Worm (Caenorhabditis elegans) whole organism, early embryonic: Measurements from ENCODE around the gene acr-12.

Experiments used
- B0310.2 ChIP-seq: sonication (generic microtip); optimal IDR thresholded peaks from 2 replicates; lab custom pipeline; 2016; ENCODE audit warnings: mild to moderate bottlenecking, missing genetic modification characterization, missing compliant biosample characterization
- F13C5.2 ChIP-seq: sonication (generic microtip); optimal IDR thresholded peaks from 2 replicates; lab custom pipeline; 2017; ENCODE audit warnings: mild to moderate bottlenecking, missing genetic modification characterization, inconsistent platforms, missing compliant biosample characterization
- aly-1 ChIP-seq: sonication (generic microtip); optimal IDR thresholded peaks from 2 replicates; lab custom pipeline; 2016; ENCODE audit warnings: missing genetic modification characterization, missing compliant biosample characterization
- ama-1 ChIP-seq: fragments of 150-350 bp; optimal IDR thresholded peaks from 2 replicates; lab custom pipeline; 2014
- ceh-13 ChIP-seq: fragments of 200-800 bp; sonication (Bioruptor generic); optimal IDR thresholded peaks from 2 replicates; lab custom pipeline; 2018; ENCODE audit warnings: mild to moderate bottlenecking, missing genetic modification characterization, missing compliant biosample characterization
- ceh-36 ChIP-seq: sonication (generic microtip); optimal IDR thresholded peaks from 2 replicates; lab custom pipeline; 2016; ENCODE audit warnings: missing genetic modification characterization, inconsistent platforms, missing compliant biosample characterization
- ets-7 ChIP-seq: sonication (generic microtip); optimal IDR thresholded peaks from 2 replicates; lab custom pipeline; 2016; ENCODE audit warnings: missing genotype, missing genetic modification characterization, missing compliant biosample characterization
- flt-1 ChIP-seq: fragments of 200-800 bp; sonication (Bioruptor generic); IDR thresholded peaks from 2 replicates; pipeline ENCODE4 v1.3.6; 2022; ENCODE audit warnings: missing genetic modification characterization, missing compliant biosample characterization
- hmbx-1 ChIP-seq: sonication (generic microtip); optimal IDR thresholded peaks from 2 replicates; lab custom pipeline; 2016; ENCODE audit warnings: mild to moderate bottlenecking, missing genetic modification characterization, missing compliant biosample characterization
- hmg-4 ChIP-seq: fragments of 200-800 bp; sonication (Bioruptor generic); optimal IDR thresholded peaks from 2 replicates; lab custom pipeline; 2018; ENCODE audit warnings: mild to moderate bottlenecking, missing genetic modification characterization, missing compliant biosample characterization
- hnd-1 ChIP-seq: sonication (generic microtip); optimal IDR thresholded peaks from 2 replicates; lab custom pipeline; 2016; ENCODE audit warnings: missing genetic modification characterization, missing compliant biosample characterization
- pes-1 ChIP-seq: fragments of 200-800 bp; sonication (Bioruptor generic); IDR thresholded peaks from 2 replicates; pipeline ENCODE4 v1.3.6; 2022; ENCODE audit warnings: missing genetic modification reagents, missing genetic modification characterization, missing compliant biosample characterization
- scrt-1 ChIP-seq: fragments of 200-800 bp; sonication (Bioruptor generic); IDR thresholded peaks from 2 replicates; pipeline ENCODE4 v1.3.6; 2022; ENCODE audit warnings: missing genetic modification characterization, missing compliant biosample characterization
- sea-1 ChIP-seq: fragments of 200-800 bp; sonication (Bioruptor generic); conservative IDR thresholded peaks from 2 replicates; pipeline ENCODE4 v1.3.6; 2022; ENCODE audit warnings: missing genetic modification characterization, missing compliant biosample characterization
- tbx-11 ChIP-seq: fragments of 200-800 bp; sonication (Bioruptor generic); IDR thresholded peaks from 2 replicates; pipeline ENCODE4 v1.3.6; 2022; ENCODE audit warnings: missing genetic modification characterization, missing compliant biosample characterization
- tra-4 ChIP-seq: sonication (generic microtip); optimal IDR thresholded peaks from 2 replicates; lab custom pipeline; 2017; ENCODE audit warnings: missing genetic modification characterization, missing compliant biosample characterization

The acr-12 gene

ce11 chrX:13569854-13570253 lies 37.2 kb downstream of the acr-12 start, which contains the start of gene R01E6.7:
Gene R01E6.7 (minus strand): TSS chrX:13569954.
- TF ChIP-seq scrt-1 (GFP tag; lab: Robert Waterston, UW) (no peak), ceh-13 (GFP tag; lab: Kevin White, UChicago) (no peak), tra-4 (tag; lab: Kevin White, UChicago) (no peak), F13C5.2 (tag; lab: Kevin White, UChicago) (no peak), flt-1 (GFP tag; lab: Robert Waterston, UW) (no peak), hnd-1 (tag; lab: Kevin White, UChicago) (no peak), hmbx-1 (tag; lab: Kevin White, UChicago) (no peak)

DNA sequence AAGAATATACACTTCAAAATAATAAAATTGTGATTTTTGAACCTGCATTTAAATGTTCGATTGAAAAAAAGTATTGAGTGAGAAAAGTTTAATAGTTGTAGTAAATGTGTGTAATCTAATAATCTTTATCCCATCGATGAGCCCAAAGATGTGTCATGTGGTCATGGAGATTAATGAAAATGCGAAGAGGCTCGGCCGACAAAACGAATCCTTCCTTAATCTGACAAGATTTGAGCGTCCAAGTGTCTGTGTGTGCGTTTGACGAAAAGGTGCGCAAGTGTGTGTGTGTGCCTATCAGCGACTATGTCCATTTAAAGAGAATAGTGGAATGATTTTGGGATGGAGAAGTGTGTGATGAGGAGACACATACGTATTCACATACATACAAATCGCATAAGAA lies 41.4 kb downstream of the acr-12 start:
- TF ChIP-seq ceh-13 (GFP tag; lab: Kevin White, UChicago) (no peak), B0310.2 (tag; lab: Kevin White, UChicago) (no peak), ceh-36 (tag; lab: Kevin White, UChicago) (peak; percentile 5)

DNA sequence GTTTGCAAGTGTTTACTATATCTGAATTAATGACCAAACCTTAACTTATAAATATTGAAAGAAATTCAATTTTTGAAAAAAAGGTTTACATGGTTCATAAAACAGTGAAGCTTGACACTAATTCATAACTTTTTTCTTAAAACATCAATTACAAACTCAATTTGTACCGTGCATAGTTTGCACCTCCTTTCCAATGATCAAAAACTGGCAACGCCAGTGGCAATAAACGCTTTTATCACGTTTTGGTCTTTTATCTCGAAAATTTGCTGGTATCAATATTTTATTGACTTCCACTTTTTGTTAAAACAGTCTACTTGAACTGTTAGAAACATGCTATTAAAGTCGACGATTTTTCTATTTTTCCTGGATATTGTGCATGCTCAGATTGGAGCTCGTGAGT lies 45.8 kb downstream of the acr-12 start, which contains the start of gene F54B11.11:
Gene F54B11.11 (plus strand): TSS at position 301 of the 400 bp plus-strand sequence.
- TF ChIP-seq aly-1 (tag; lab: Kevin White, UChicago) = no peak
- no peak for TF ChIP-seq tra-4 (tag; lab: Kevin White, UChicago)
- TF ChIP-seq flt-1 (GFP tag; lab: Robert Waterston, UW) = no peak
- TF ChIP-seq tbx-11 = no peak
- TF ChIP-seq ceh-36 (tag; lab: Kevin White, UChicago) = no peak
- no peak for TF ChIP-seq hnd-1 (tag; lab: Kevin White, UChicago)
- no peak for TF ChIP-seq ama-1 (lab: Kevin White, UChicago)
- no peak for TF ChIP-seq F13C5.2 (tag; lab: Kevin White, UChicago)
- TF ChIP-seq sea-1 (GFP tag; lab: Robert Waterston, UW) = no peak

ce11 chrX:13581820-13582219 lies 49.2 kb downstream of the acr-12 start, which contains the start of gene F54B11.10:
Gene F54B11.10 (plus strand): TSS chrX:13582120.
- TF ChIP-seq flt-1 (GFP tag; lab: Robert Waterston, UW) (no peak), ama-1 (lab: Kevin White, UChicago) (no peak), F13C5.2 (tag; lab: Kevin White, UChicago) (no peak), tra-4 (tag; lab: Kevin White, UChicago) (no peak), aly-1 (tag; lab: Kevin White, UChicago) (no peak), ceh-13 (GFP tag; lab: Kevin White, UChicago) (no peak), B0310.2 (tag; lab: Kevin White, UChicago) (no peak), ceh-36 (tag; lab: Kevin White, UChicago) (no peak)

DNA sequence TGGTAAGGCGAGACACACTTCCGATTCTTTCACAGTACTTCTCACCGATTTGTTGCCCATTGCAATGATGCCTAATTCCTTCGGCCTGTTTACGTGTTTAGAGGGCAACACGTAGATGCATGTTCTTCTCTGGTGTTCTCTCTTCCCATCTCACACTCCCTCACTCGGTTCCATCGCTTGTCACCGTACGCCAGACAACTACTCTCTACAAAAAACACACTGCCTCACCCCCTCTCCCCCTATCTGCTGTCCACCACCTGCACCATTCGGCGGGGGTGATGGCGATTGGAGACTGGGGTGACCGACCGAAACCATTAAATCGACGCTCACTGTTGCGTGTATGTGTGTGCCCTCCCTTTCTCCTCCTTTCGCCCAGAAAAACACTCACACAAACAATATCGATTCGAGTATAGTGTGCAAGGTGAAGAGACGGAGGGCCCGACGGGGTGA lies 51.3 kb downstream of the acr-12 start:
- TF ChIP-seq scrt-1 (GFP tag; lab: Robert Waterston, UW) (no peak), ets-7 (tag; lab: Kevin White, UChicago) (peak; percentile 18), aly-1 (tag; lab: Kevin White, UChicago) (peak; percentile 61), ceh-13 (GFP tag; lab: Kevin White, UChicago) (no peak), B0310.2 (tag; lab: Kevin White, UChicago) (no peak), tra-4 (tag; lab: Kevin White, UChicago) (no peak), hmbx-1 (tag; lab: Kevin White, UChicago) (no peak), hmg-4 (peak; percentile 74)

- TF ChIP-seq hmg-4 (peak; percentile 4), flt-1 (GFP tag; lab: Robert Waterston, UW) (no peak), pes-1 (GFP tag; lab: Robert Waterston, UW) (peak; percentile 63; the same call in 1 of the 2 replicates), ceh-36 (tag; lab: Kevin White, UChicago) (no peak)
Measured at ce11 chrX:13584725-13585371, 52.2 kb downstream of the acr-12 start, which contains the start of gene unc-84. Gene unc-84 (plus strand): TSS chrX:13584775.
